Fruit fly (Drosophila melanogaster) Kc167 (cell line): ENCODE results near the gene Reg-2.

Experiments used
- Myc ChIP-seq: fragments of >200 bp; optimal IDR thresholded peaks from 2 replicates; lab custom pipeline; 2017; ENCODE audit warnings: missing external identifiers
- Sin3A ChIP-seq: fragments of >200 bp; optimal IDR thresholded peaks from 2 replicates; lab custom pipeline; 2018; ENCODE audit warnings: missing external identifiers
- h ChIP-seq: fragments of >200 bp; optimal IDR thresholded peaks from 3 replicates; lab custom pipeline; 2018; ENCODE audit warnings: missing external identifiers
- insv ChIP-seq: fragments of >200 bp; optimal IDR thresholded peaks from 3 replicates; lab custom pipeline; 2018; ENCODE audit warnings: missing external identifiers
- psq ChIP-seq: fragments of >200 bp; optimal IDR thresholded peaks from 2 replicates; lab custom pipeline; 2017; ENCODE audit warnings: missing external identifiers
- ttk ChIP-seq: sonication (Bioruptor generic); optimal IDR thresholded peaks from 2 replicates; lab custom pipeline; 2017; ENCODE audit warnings: missing external identifiers

dm6 chr3L:609163-609562 is 2.8 kb upstream of the Reg-2 start:
- TF ChIP-seq h (lab: Kevin White, UChicago) = no peak
- no peak for TF ChIP-seq Myc (lab: Kevin White, UChicago)
- TF ChIP-seq insv (lab: Kevin White, UChicago) = no peak
- TF ChIP-seq psq (lab: Kevin White, UChicago) = no peak
- TF ChIP-seq ttk (lab: Kevin White, UChicago) = no peak
- no peak for TF ChIP-seq Sin3A (lab: Kevin White, UChicago)
